Fruit fly (Drosophila melanogaster) whole organism, pupa: ENCODE measurements around the gene CG9636.

Source experiments
- CG10348 ChIP-seq: fragments of 200-800 bp; sonication (Bioruptor generic); IDR thresholded peaks from 2 replicates; pipeline ENCODE4 v1.3.6; 2022; ENCODE audit warnings: missing biosample characterization, missing genetic modification characterization
- CG12605 ChIP-seq: fragments of 200-800 bp; sonication (Bioruptor generic); IDR thresholded peaks from 2 replicates; pipeline ENCODE4 v1.3.6; 2022; ENCODE audit warnings: missing biosample characterization, missing genetic modification characterization
- CG13204 ChIP-seq: fragments of 200-800 bp; sonication (Bioruptor generic); optimal IDR thresholded peaks from 2 replicates; lab custom pipeline; 2018; ENCODE audit warnings: missing biosample characterization, mild to moderate bottlenecking, missing genetic modification characterization, moderate library complexity
- CG14655 ChIP-seq: fragments of 200-800 bp; sonication (Bioruptor generic); optimal IDR thresholded peaks from 3 replicates; lab custom pipeline; 2017; ENCODE audit warnings: mild to moderate bottlenecking, missing biosample characterization, missing genetic modification reagents, missing genetic modification characterization
- CG15710 ChIP-seq: fragments of 200-800 bp; sonication (Bioruptor generic); optimal IDR thresholded peaks from 2 replicates; lab custom pipeline; 2018; ENCODE audit warnings: missing biosample characterization, mild to moderate bottlenecking, missing genetic modification characterization, moderate library complexity
- CG17806 ChIP-seq: fragments of 200-800 bp; sonication (Bioruptor generic); optimal IDR thresholded peaks from 2 replicates; lab custom pipeline; 2018; ENCODE audit warnings: missing biosample characterization, mild to moderate bottlenecking, missing genetic modification characterization, moderate library complexity
- CG32121 ChIP-seq: fragments of 200-800 bp; sonication (Bioruptor generic); IDR thresholded peaks from 2 replicates; pipeline ENCODE4 v1.3.6; 2022; ENCODE audit warnings: missing biosample characterization, missing genetic modification characterization
- CG34367 ChIP-seq: fragments of 200-800 bp; sonication (Bioruptor generic); optimal IDR thresholded peaks from 2 replicates; lab custom pipeline; 2018; ENCODE audit warnings: missing biosample characterization, mild to moderate bottlenecking, missing genetic modification characterization
- CG4496 ChIP-seq: fragments of 200-800 bp; sonication (Bioruptor generic); IDR thresholded peaks from 3 replicates; pipeline ENCODE4 v1.3.6; 2022; ENCODE audit warnings: missing biosample characterization, missing genetic modification characterization
- CG8159 ChIP-seq: fragments of 200-800 bp; sonication (Bioruptor generic); optimal IDR thresholded peaks from 3 replicates; lab custom pipeline; 2018; ENCODE audit warnings: missing biosample characterization, mild to moderate bottlenecking, missing genetic modification characterization, moderate library complexity
- CG8301 ChIP-seq: fragments of 200-800 bp; sonication (Bioruptor generic); optimal IDR thresholded peaks from 2 replicates; lab custom pipeline; 2018; ENCODE audit warnings: missing biosample characterization, mild to moderate bottlenecking, missing genetic modification characterization
- CG9948 ChIP-seq: fragments of 200-800 bp; sonication (Bioruptor generic); optimal IDR thresholded peaks from 2 replicates; lab custom pipeline; 2018; ENCODE audit warnings: missing biosample characterization, mild to moderate bottlenecking, missing genetic modification characterization, moderate library complexity
- D1 ChIP-seq: fragments of 200-800 bp; sonication (Bioruptor generic); optimal IDR thresholded peaks from 2 replicates; lab custom pipeline; 2018; ENCODE audit warnings: missing biosample characterization, mild to moderate bottlenecking, missing genetic modification characterization, moderate library complexity
- EcR ChIP-seq: fragments of 200-800 bp; sonication (Bioruptor generic); optimal IDR thresholded peaks from 3 replicates; lab custom pipeline; 2019; ENCODE audit warnings: missing biosample characterization, missing genetic modification characterization, mild to moderate bottlenecking, moderate library complexity, missing genetic modification reagents
- Ets98B ChIP-seq: fragments of 200-800 bp; sonication (Bioruptor generic); IDR thresholded peaks from 2 replicates; pipeline ENCODE4 v1.3.6; 2022; ENCODE audit warnings: missing biosample characterization, missing genetic modification characterization
- Pif1A ChIP-seq: fragments of 200-800 bp; sonication (Bioruptor generic); optimal IDR thresholded peaks from 3 replicates; lab custom pipeline; 2016; ENCODE audit warnings: missing biosample characterization, missing genetic modification characterization
- Pif1B ChIP-seq: fragments of 200-800 bp; sonication (Bioruptor generic); optimal IDR thresholded peaks from 3 replicates; lab custom pipeline; 2016; ENCODE audit warnings: missing biosample characterization, missing genetic modification characterization
- Snoo ChIP-seq: fragments of 200-800 bp; sonication (Bioruptor generic); optimal IDR thresholded peaks from 3 replicates; lab custom pipeline; 2017; ENCODE audit warnings: missing biosample characterization, mild to moderate bottlenecking, missing genetic modification characterization, inconsistent platforms
- fd96Ca ChIP-seq: fragments of 200-800 bp; sonication (Bioruptor generic); IDR thresholded peaks from 3 replicates; pipeline ENCODE4 v1.3.6; 2022; ENCODE audit warnings: missing biosample characterization, missing genetic modification characterization
- gl ChIP-seq: fragments of 200-800 bp; sonication (Bioruptor generic); optimal IDR thresholded peaks from 2 replicates; lab custom pipeline; 2018; ENCODE audit warnings: missing biosample characterization, mild to moderate bottlenecking, missing genetic modification characterization
- rn ChIP-seq: fragments of 200-800 bp; sonication (Bioruptor generic); IDR thresholded peaks from 2 replicates; pipeline ENCODE4 v1.3.6; 2022; ENCODE audit warnings: missing biosample characterization, missing genetic modification characterization

CG9636 gene

DNA sequence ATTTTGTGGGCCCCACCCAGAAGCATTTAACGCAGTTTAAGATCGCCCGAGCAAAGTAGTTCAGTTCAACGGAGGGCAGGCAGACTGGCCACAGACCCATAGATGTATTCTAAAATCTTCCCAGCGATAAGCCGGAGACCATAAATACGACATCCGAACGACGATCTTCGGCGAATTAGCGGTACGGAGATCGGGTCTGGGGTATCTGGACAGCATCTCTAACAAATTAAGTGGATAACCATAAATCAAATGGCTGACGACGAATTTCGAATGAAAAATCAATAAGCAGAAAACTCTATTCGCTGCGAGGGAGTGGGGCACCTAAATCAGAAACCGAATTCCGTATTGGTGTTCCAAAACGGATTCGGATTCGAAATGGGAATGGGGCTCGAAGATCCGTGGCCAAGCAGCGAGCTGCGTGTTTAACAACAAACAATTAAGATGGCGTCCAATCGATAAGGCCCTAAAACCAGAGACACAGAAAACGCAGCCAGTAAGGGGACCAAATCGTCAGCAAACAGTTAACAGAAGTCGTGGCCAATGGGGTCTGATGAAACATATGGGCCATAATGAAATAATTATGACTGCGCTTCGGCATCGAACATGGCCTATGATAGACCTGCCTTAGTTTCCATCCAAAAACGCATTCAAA is 32.6 kb downstream of the CG9636 start:
- TF ChIP-seq fd96Ca (GFP tag; lab: Robert Waterston, UW) (no peak), CG9948 (tag; lab: Kevin White, UChicago) (no peak), CG8301 (tag; lab: Kevin White, UChicago) (no peak), Ets98B (GFP tag; lab: Robert Waterston, UW) (no peak), CG14655 (no peak), Pif1B (no peak), Snoo (tag; lab: Kevin White, UChicago) (no peak), CG8159 (tag; lab: Kevin White, UChicago) (no peak), rn (GFP tag; lab: Robert Waterston, UW) (no peak)

- TF ChIP-seq Snoo (tag; lab: Kevin White, UChicago) (no peak), CG8301 (tag; lab: Kevin White, UChicago) (no peak), CG13204 (GFP tag; lab: Kevin White, UChicago) (no peak), CG8159 (tag; lab: Kevin White, UChicago) (no peak), CG34367 (tag; lab: Kevin White, UChicago) (no peak), gl (tag; lab: Kevin White, UChicago) (no peak), CG17806 (tag; lab: Kevin White, UChicago) (no peak), EcR (GFP tag; lab: Kevin White, UChicago) (no peak), Pif1A (GFP tag; lab: Kevin White, UChicago) (no peak), CG10348 (GFP tag; lab: Robert Waterston, UW) (no peak), CG9948 (tag; lab: Kevin White, UChicago) (no peak), CG14655 (no peak), rn (GFP tag; lab: Robert Waterston, UW) (no peak), CG32121 (no peak), Ets98B (GFP tag; lab: Robert Waterston, UW) (no peak), CG12605 (no peak), D1 (tag; lab: Kevin White, UChicago) (no peak), CG15710 (tag; lab: Kevin White, UChicago) (no peak), fd96Ca (GFP tag; lab: Robert Waterston, UW) (no peak)
Observed at dm6 chr3R:8208378-8209021, 35.1 kb downstream of the CG9636 start.

- TF ChIP-seq EcR (GFP tag; lab: Kevin White, UChicago) = no peak
- TF ChIP-seq gl (tag; lab: Kevin White, UChicago) = no peak
- TF ChIP-seq CG15710 (tag; lab: Kevin White, UChicago) = no peak
- no peak for TF ChIP-seq CG8159 (tag; lab: Kevin White, UChicago)
- no peak for TF ChIP-seq CG32121
- no peak for TF ChIP-seq fd96Ca (GFP tag; lab: Robert Waterston, UW)
- no peak for TF ChIP-seq CG12605
- no peak for TF ChIP-seq CG9948 (tag; lab: Kevin White, UChicago)
Observed at dm6 chr3R:8207276-8207654, 36.3 kb downstream of the CG9636 start.

DNA sequence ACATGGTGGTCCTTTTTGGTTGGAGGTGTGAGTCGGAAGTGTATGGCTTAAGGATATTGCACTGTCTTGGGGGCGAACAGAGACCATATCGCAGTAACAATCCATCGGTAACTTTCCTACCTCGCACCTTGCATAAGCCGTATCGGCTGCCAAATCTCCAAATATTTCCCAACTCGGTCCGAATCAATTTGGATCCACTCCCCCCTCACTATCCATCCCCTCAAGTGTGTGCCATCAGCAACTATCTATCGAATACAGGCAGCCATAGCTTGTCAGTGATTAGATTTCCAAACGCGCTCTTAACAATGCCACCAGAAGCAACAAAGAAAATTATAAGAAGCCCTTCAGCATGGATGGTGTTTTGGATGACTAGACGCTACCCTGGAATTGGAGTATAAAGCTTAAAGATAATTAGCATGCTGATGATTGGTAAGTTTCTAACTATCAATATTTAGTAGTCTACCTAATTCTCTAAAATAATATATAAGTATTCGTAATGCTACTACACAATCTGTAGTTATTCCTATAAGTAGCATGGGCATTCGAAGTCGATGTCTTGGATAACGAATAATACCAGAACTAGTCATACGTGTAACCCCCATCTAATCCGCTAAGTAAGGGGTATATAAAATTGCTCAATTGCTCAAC is 36.8 kb downstream of the CG9636 start:
- TF ChIP-seq CG13204 (GFP tag; lab: Kevin White, UChicago) (no peak), CG8159 (tag; lab: Kevin White, UChicago) (no peak), CG15710 (tag; lab: Kevin White, UChicago) (no peak), gl (tag; lab: Kevin White, UChicago) (no peak), CG32121 (no peak), Pif1A (GFP tag; lab: Kevin White, UChicago) (no peak), fd96Ca (GFP tag; lab: Robert Waterston, UW) (no peak), CG8301 (tag; lab: Kevin White, UChicago) (no peak), EcR (GFP tag; lab: Kevin White, UChicago) (no peak), Pif1B (no peak), rn (GFP tag; lab: Robert Waterston, UW) (no peak), D1 (tag; lab: Kevin White, UChicago) (no peak), CG9948 (tag; lab: Kevin White, UChicago) (no peak), CG34367 (tag; lab: Kevin White, UChicago) (no peak), CG4496 (GFP tag; lab: Robert Waterston, UW) (no peak), Snoo (tag; lab: Kevin White, UChicago) (no peak), CG12605 (no peak), Ets98B (GFP tag; lab: Robert Waterston, UW) (no peak)

- TF ChIP-seq Pif1B (no peak), Ets98B (GFP tag; lab: Robert Waterston, UW) (no peak), rn (GFP tag; lab: Robert Waterston, UW) (no peak), CG14655 (no peak), CG8301 (tag; lab: Kevin White, UChicago) (no peak), CG15710 (tag; lab: Kevin White, UChicago) (no peak), gl (tag; lab: Kevin White, UChicago) (no peak), Snoo (tag; lab: Kevin White, UChicago) (no peak), fd96Ca (GFP tag; lab: Robert Waterston, UW) (no peak), D1 (tag; lab: Kevin White, UChicago) (no peak), CG17806 (tag; lab: Kevin White, UChicago) (no peak)
Observed at dm6 chr3R:8206019-8206418, 37.6 kb downstream of the CG9636 start.
